Fruit fly (Drosophila melanogaster): Measurements from ENCODE around the gene Ubc4.

dm6 chr3L:9714537-9715144, 16.5 kb downstream of the Ubc4 start:
- TF ChIP-seq pan (optimal IDR thresholded peaks at IDR 0.05) (no peak), Dll (optimal IDR thresholded peaks at IDR 0.05) (no peak)
